Fruit fly (Drosophila melanogaster): ENCODE measurements around the gene robo2.

Gene robo2

dm6 chr2L:1462136-1462535 lies 41.9 kb upstream of the robo2 start (continued):
- TF ChIP-seq emc (GFP tag; optimal IDR thresholded peaks at IDR 0.05) (no peak), CG8388 (GFP tag; optimal IDR thresholded peaks at IDR 0.05) (peak; percentile 21), CG18764 (GFP tag; optimal IDR thresholded peaks at IDR 0.05) (no peak), Blimp-1 (GFP tag; optimal IDR thresholded peaks at IDR 0.05) (peak; percentile 37), lbe (GFP tag; optimal IDR thresholded peaks at IDR 0.05) (no peak), crp (GFP tag; optimal IDR thresholded peaks at IDR 0.05) (no peak), her (GFP tag; optimal IDR thresholded peaks at IDR 0.05) (no peak), Chrac-16 (GFP tag; optimal IDR thresholded peaks at IDR 0.05) (peak; percentile 70), ind (GFP tag; optimal IDR thresholded peaks at IDR 0.05) (no peak), CG4360 (GFP tag; IDR thresholded peaks at IDR 0.05) (no peak), CG43689 (GFP tag; IDR thresholded peaks at IDR 0.05) (no peak), bab2 (GFP tag; optimal IDR thresholded peaks at IDR 0.05) (peak; percentile 5), corto (GFP tag; optimal IDR thresholded peaks at IDR 0.05) (no peak), CG13296 (GFP tag; optimal IDR thresholded peaks at IDR 0.05) (no peak), CG1529 (GFP tag; optimal IDR thresholded peaks at IDR 0.05) (peak; percentile 62), Hr51 (GFP tag; optimal IDR thresholded peaks at IDR 0.05) (no peak), bowl (GFP tag; IDR thresholded peaks at IDR 0.05) (no peak), CG6854 (GFP tag; optimal IDR thresholded peaks at IDR 0.05) (no peak), ATbp (GFP tag; optimal IDR thresholded peaks at IDR 0.05) (peak; percentile 11), CG7839 (tag; optimal IDR thresholded peaks at IDR 0.05) (peak; percentile 19), dimm (GFP tag; IDR thresholded peaks at IDR 0.05) (no peak), CG15696 (tag; optimal IDR thresholded peaks at IDR 0.05) (peak; percentile 70), MBD-R2 (GFP tag; IDR thresholded peaks at IDR 0.05) (no peak)

- TF ChIP-seq Med (GFP tag): peak; percentile 69
- TF ChIP-seq CG11504 (tag; optimal IDR thresholded peaks at IDR 0.05): peak; percentile 99
- peak; percentile 41; the same call in 1 of the 3 replicates for TF ChIP-seq CG2199 (GFP tag; IDR thresholded peaks at IDR 0.05)
- no peak for TF ChIP-seq fd102C (GFP tag; optimal IDR thresholded peaks at IDR 0.05)
- peak; percentile 72 for TF ChIP-seq CG5180 (GFP tag; optimal IDR thresholded peaks at IDR 0.05)
- TF ChIP-seq CG6175 (GFP tag; IDR thresholded peaks at IDR 0.05): peak; percentile 41; the same call in 1 of the 3 replicates
- 0 out of 3 replicates have a peak, but pooled peaks have one; percentile 33 for TF ChIP-seq zfh1 (GFP tag; IDR thresholded peaks at IDR 0.05)
- peak; percentile 96 for TF ChIP-seq pfk (GFP tag; optimal IDR thresholded peaks at IDR 0.05)
- TF ChIP-seq Oaz (GFP tag; IDR thresholded peaks at IDR 0.05): no peak
- peak; percentile 76 for TF ChIP-seq kah (GFP tag; optimal IDR thresholded peaks at IDR 0.05)
- peak; percentile 43 for TF ChIP-seq ac (GFP tag; optimal IDR thresholded peaks at IDR 0.05)
- TF ChIP-seq sna (GFP tag; IDR thresholded peaks at IDR 0.05; ENCODE audit: partially characterized antibody): 0 out of 2 replicates have a peak, but pooled peaks have one; percentile 26
- no peak for TF ChIP-seq sqz (GFP tag; optimal IDR thresholded peaks at IDR 0.05)
- no peak for TF ChIP-seq Usf (GFP tag; optimal IDR thresholded peaks at IDR 0.05)
- TF ChIP-seq Awh (GFP tag; IDR thresholded peaks at IDR 0.05): 0 out of 2 replicates have a peak, but pooled peaks have one; percentile 23
- peak; percentile 94 for TF ChIP-seq scrt (GFP tag; optimal IDR thresholded peaks at IDR 0.05)
- TF ChIP-seq prd (optimal IDR thresholded peaks at IDR 0.05): no peak
- TF ChIP-seq prd (GFP tag; IDR thresholded peaks at IDR 0.05): peak; percentile 28; the same call in 1 of the 3 replicates
- 0 out of 2 replicates have a peak, but pooled peaks have one; percentile 3 for TF ChIP-seq dati (GFP tag; IDR thresholded peaks at IDR 0.05)
- TF ChIP-seq Deaf1 (tag; optimal IDR thresholded peaks at IDR 0.05): peak; percentile 88
- TF ChIP-seq CG17568 (GFP tag; optimal IDR thresholded peaks at IDR 0.05): no peak
- peak; percentile 39 for TF ChIP-seq h (optimal IDR thresholded peaks at IDR 0.05)
- peak; percentile 46; the same call in 1 of the 3 replicates for TF ChIP-seq ci (GFP tag; IDR thresholded peaks at IDR 0.05)
Observed at dm6 chr2L:1460463-1461219, 40.4 kb upstream of the robo2 start.
